Worm (Caenorhabditis elegans) whole organism, L3 larva: Measurements from ENCODE around the gene str-15.

ENCODE experiments used
- R02D3.7 ChIP-seq: fragments of 150-350 bp; optimal IDR thresholded peaks from 2 replicates; lab custom pipeline; 2014; ENCODE audit warnings: missing biosample characterization, missing genetic modification characterization
- ceh-16 ChIP-seq: sonication (generic microtip); optimal IDR thresholded peaks from 2 replicates; lab custom pipeline; 2017; ENCODE audit warnings: missing biosample characterization, missing genetic modification characterization
- ceh-28 ChIP-seq: fragments of 150-350 bp; optimal IDR thresholded peaks from 2 replicates; lab custom pipeline; 2014; ENCODE audit warnings: missing biosample characterization, missing genetic modification reagents, missing genetic modification characterization
- daf-12 ChIP-seq: fragments of 150-350 bp; optimal IDR thresholded peaks from 2 replicates; lab custom pipeline; 2014; ENCODE audit warnings: missing biosample characterization, missing genetic modification reagents, missing genetic modification characterization
- egl-5 ChIP-seq: fragments of 150-350 bp; optimal IDR thresholded peaks from 2 replicates; lab custom pipeline; 2017; ENCODE audit warnings: missing biosample characterization, missing genetic modification reagents, missing genetic modification characterization, inconsistent platforms
- elt-1 ChIP-seq: fragments of 150-350 bp; optimal IDR thresholded peaks from 2 replicates; lab custom pipeline; 2014; ENCODE audit warnings: missing biosample characterization, missing genetic modification characterization
- elt-2 ChIP-seq: sonication (generic microtip); optimal IDR thresholded peaks from 2 replicates; lab custom pipeline; 2016; ENCODE audit warnings: missing genetic modification reagents, mild to moderate bottlenecking, missing genetic modification characterization, missing compliant biosample characterization
- eor-1 ChIP-seq, 2 experiments: fragments of 150-350 bp; optimal IDR thresholded peaks; 2 replicates each; lab custom pipeline; 2014 to 2018; ENCODE audit warnings: missing biosample characterization in 2 of 2, missing genetic modification characterization in 2 of 2
- fkh-2 ChIP-seq: fragments of 150-350 bp; optimal IDR thresholded peaks from 2 replicates; lab custom pipeline; 2014; ENCODE audit warnings: missing biosample characterization, missing genetic modification reagents, missing genetic modification characterization
- hmg-11 ChIP-seq: sonication (generic microtip); optimal IDR thresholded peaks from 2 replicates; lab custom pipeline; 2016; ENCODE audit warnings: missing genetic modification characterization, missing compliant biosample characterization
- jun-1 ChIP-seq: fragments of 150-350 bp; optimal IDR thresholded peaks from 2 replicates; lab custom pipeline; 2014; ENCODE audit warnings: missing biosample characterization, missing genetic modification reagents, missing genetic modification characterization
- lin-15B ChIP-seq: fragments of 150-350 bp; optimal IDR thresholded peaks from 2 replicates; lab custom pipeline; 2014; ENCODE audit warnings: missing biosample characterization, missing genetic modification characterization
- mdl-1 ChIP-seq: fragments of 150-350 bp; optimal IDR thresholded peaks from 2 replicates; lab custom pipeline; 2014; ENCODE audit warnings: missing biosample characterization, missing genetic modification characterization
- nfya-1 ChIP-seq: sonication (generic microtip); optimal IDR thresholded peaks from 2 replicates; lab custom pipeline; 2017; ENCODE audit warnings: missing genetic modification characterization, mild to moderate bottlenecking, missing compliant biosample characterization, antibody characterized with exemption, moderate library complexity; ENCODE audit not compliant: insufficient read depth
- nhr-23 ChIP-seq: fragments of 150-350 bp; optimal IDR thresholded peaks from 2 replicates; lab custom pipeline; 2014; ENCODE audit warnings: missing biosample characterization, missing genetic modification reagents, missing genetic modification characterization
- nhr-237 ChIP-seq: fragments of 150-350 bp; optimal IDR thresholded peaks from 2 replicates; lab custom pipeline; 2014; ENCODE audit warnings: missing biosample characterization, missing genetic modification characterization
- nhr-25 ChIP-seq: sonication (generic microtip); optimal IDR thresholded peaks from 2 replicates; lab custom pipeline; 2017; ENCODE audit warnings: missing biosample characterization, missing genetic modification characterization
- nhr-28 ChIP-seq: fragments of 150-350 bp; optimal IDR thresholded peaks from 2 replicates; lab custom pipeline; 2014; ENCODE audit warnings: missing biosample characterization, missing genetic modification characterization
- nhr-67 ChIP-seq: fragments of 150-350 bp; optimal IDR thresholded peaks from 2 replicates; lab custom pipeline; 2014; ENCODE audit warnings: missing biosample characterization, missing genetic modification characterization
- nhr-76 ChIP-seq: fragments of 150-350 bp; sonication (generic microtip); optimal IDR thresholded peaks from 5 replicates; lab custom pipeline; 2014; ENCODE audit warnings: missing biosample characterization, missing genetic modification characterization
- pha-4 ChIP-seq: fragments of 150-350 bp; optimal IDR thresholded peaks from 2 replicates; lab custom pipeline; 2014; ENCODE audit warnings: missing biosample characterization, missing genetic modification reagents, missing genetic modification characterization
- pqm-1 ChIP-seq: fragments of 150-350 bp; optimal IDR thresholded peaks from 2 replicates; lab custom pipeline; 2017; ENCODE audit warnings: missing biosample characterization, missing genetic modification characterization, inconsistent platforms
- sea-2 ChIP-seq: fragments of 150-350 bp; sonication (generic microtip); optimal IDR thresholded peaks from 4 replicates; lab custom pipeline; 2014; ENCODE audit warnings: missing biosample characterization, missing genetic modification reagents, missing genetic modification characterization
- skn-1 ChIP-seq: fragments of 150-350 bp; optimal IDR thresholded peaks from 2 replicates; lab custom pipeline; 2014; ENCODE audit warnings: missing biosample characterization, missing genetic modification characterization
- snpc-4 ChIP-seq: fragments of 150-350 bp; optimal IDR thresholded peaks from 2 replicates; lab custom pipeline; 2014; ENCODE audit warnings: missing biosample characterization, missing genetic modification characterization
- unc-62 ChIP-seq: fragments of 150-350 bp; sonication (generic microtip); optimal IDR thresholded peaks from 4 replicates; lab custom pipeline; 2014; ENCODE audit warnings: missing biosample characterization, missing genetic modification reagents, missing genetic modification characterization
- ztf-4 ChIP-seq: fragments of 150-350 bp; optimal IDR thresholded peaks from 2 replicates; lab custom pipeline; 2014; ENCODE audit warnings: missing biosample characterization, missing genetic modification characterization

Gene str-15

DNA sequence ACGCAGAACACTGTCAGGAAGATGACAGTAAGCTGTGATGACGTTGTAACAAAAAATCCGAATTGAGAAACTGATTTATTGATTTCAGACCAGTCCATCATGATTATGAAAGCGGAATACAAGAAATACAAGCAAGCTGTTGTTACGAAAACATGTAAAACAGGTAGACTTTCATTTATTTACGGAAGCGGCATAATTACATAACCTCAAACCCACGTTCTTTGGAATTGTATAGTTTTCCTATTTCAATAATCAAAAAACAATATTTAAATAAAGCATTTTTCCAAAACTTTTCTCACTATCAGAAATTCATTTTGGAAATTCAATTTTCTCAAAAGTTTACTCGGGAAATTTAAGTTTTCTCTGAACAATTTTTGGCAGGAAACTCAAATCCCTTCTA lies at the start of gene str-15:
Gene str-15, minus strand, starts transcription at position 101 of the 400 bp plus-strand sequence.
- TF ChIP-seq nhr-67 (tag; lab: Kevin White, UChicago) (no peak), elt-1 (no peak), hmg-11 (tag; lab: Kevin White, UChicago) (no peak), nhr-23 (no peak), jun-1 (tag; lab: Kevin White, UChicago) (no peak), sea-2 (GFP tag; lab: Kevin White, UChicago) (no peak), elt-2 (no peak)

DNA sequence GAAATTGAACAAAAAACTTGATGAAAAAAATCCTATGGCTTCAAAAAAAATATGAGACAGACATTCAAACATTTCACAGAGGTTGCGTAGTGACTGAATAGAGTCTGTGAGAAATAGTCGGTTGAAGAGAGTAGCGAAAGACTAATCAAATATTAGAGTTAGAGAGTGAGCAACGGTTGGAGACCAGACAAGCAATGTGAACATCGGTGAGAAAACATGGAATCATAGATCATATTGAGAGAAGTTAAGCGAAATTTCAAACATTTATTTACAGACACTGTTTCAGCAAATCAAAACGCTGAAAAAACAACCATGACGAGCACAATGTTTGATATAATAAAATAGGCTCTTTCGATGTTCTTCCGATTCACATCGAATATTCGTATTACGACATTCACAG lies 48.0 kb upstream of the str-15 start:
- TF ChIP-seq nhr-28 (tag; lab: Kevin White, UChicago) (no peak), sea-2 (GFP tag; lab: Kevin White, UChicago) (no peak), pha-4 (tag; lab: Kevin White, UChicago) (peak; percentile 49)

DNA sequence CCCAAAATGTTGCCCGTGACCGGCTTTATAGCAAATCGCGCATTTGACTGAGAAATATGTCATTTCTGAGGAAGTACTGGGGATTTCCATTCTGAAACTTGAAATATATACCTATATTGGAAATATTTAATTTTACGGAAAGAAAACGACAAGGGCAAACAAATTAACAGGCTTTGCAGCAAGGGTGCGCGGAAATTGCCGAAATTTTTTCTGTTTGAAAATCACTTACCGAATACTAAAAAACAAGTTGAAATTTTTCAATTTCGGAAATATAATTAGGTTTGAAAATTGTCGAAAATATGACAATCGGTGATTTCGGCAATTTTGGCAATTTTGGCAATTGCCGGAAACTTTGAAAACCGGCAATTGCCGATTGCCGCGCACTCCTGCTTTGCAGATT lies 47.2 kb upstream of the str-15 start, which contains the start of gene nhr-54:
Gene nhr-54, minus strand, starts transcription at position 101 of the 400 bp plus-strand sequence.
- no peak for TF ChIP-seq nfya-1 (tag; lab: Kevin White, UChicago)

DNA sequence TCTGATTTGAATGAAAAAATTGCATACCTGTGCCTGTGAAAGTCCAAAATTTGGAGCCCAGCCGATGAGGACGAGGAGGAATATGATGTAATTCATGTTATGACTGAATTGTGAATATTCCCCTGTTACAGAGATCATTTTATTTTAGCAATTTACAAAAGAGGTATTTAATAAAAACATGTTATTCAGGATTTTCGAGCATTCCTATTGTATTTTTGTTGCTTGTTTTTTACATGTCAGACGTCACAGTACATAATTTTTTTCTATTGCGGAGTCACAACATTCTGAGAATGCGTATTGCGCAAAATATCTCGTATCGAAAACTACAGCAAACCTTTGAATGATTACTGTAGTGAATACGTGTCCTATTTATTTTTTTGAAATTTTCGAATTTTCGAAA lies 44.5 kb upstream of the str-15 start, which contains the start of gene F36D3.14:
Gene F36D3.14, minus strand, starts transcription at position 101 of the 400 bp plus-strand sequence.
- TF ChIP-seq lin-15B (tag; lab: Kevin White, UChicago) (no peak), unc-62 (GFP tag; lab: Kevin White, UChicago) (no peak), fkh-2 (no peak), nhr-76 (tag; lab: Kevin White, UChicago) (no peak), elt-2 (no peak), nhr-28 (tag; lab: Kevin White, UChicago) (no peak), eor-1 (tag; optimal IDR thresholded peaks at IDR 0.05; lab: Kevin White, UChicago) (no peak), nhr-23 (no peak), elt-1 (no peak), nhr-237 (no peak)

DNA sequence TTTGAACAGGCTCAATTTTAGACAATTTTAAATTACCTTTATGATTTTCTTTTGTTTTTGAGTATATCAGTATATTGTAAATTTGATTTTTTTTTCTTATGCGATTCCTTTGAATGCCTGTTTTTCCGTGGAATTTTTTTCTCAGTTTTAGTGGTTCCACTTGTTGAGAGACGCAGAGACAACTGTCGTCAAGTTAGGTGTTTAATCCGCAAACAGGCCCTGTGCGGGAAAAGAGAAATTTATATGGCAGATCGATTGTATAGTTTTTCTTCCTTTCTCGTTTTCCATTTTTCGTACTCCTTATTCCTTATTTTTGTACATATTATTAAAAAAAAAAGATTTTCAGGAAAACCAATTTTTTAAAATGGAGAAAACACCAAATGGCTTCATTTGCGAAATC lies 40.4 kb upstream of the str-15 start, which contains the start of gene F36D3.1:
Gene F36D3.1, plus strand, starts transcription at position 347 of the 400 bp plus-strand sequence.
- TF ChIP-seq hmg-11 (tag; lab: Kevin White, UChicago) (peak; percentile 22), ceh-28 (peak; percentile 36), nfya-1 (tag; lab: Kevin White, UChicago) (peak; percentile 70), nhr-25 (tag; lab: Kevin White, UChicago) (no peak), snpc-4 (peak; percentile 70), pha-4 (tag; lab: Kevin White, UChicago) (peak; percentile 58), unc-62 (GFP tag; lab: Kevin White, UChicago) (no peak), lin-15B (tag; lab: Kevin White, UChicago) (peak; percentile 64), skn-1 (tag; lab: Kevin White, UChicago) (peak; percentile 15), egl-5 (tag; lab: Kevin White, UChicago) (no peak), elt-2 (peak; percentile 19)

DNA sequence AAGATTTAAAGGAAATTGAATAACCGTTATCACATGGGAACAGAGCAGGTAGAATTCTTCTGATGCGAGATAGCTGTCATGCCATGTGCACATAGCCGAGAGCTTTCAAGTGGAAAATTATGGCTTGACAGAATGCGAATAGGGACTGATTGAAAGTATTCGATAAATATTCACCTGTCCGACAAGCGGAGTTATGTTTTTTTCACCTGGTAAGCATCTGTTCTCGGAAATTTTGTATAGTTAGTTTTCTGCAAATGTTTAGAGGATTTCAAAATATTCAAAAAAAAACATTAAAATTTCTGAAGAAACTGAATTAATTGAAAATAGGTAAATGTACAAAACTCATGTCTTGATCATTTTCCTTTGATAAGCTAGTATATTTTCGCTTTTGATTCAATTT lies 38.9 kb upstream of the str-15 start, which contains the start of gene srh-136:
Gene srh-136, minus strand, starts transcription at position 93 of the 400 bp plus-strand sequence.
- TF ChIP-seq eor-1 (tag; optimal IDR thresholded peaks at IDR 0.05; lab: Kevin White, UChicago) (no peak), ceh-28 (no peak), nfya-1 (tag; lab: Kevin White, UChicago) (no peak), daf-12 (no peak), ztf-4 (tag; lab: Kevin White, UChicago) (no peak), pha-4 (tag; lab: Kevin White, UChicago) (no peak), R02D3.7 (no peak), mdl-1 (no peak), ceh-16 (no peak)
- TF ChIP-seq, all 47 proteins: peak for 0

DNA sequence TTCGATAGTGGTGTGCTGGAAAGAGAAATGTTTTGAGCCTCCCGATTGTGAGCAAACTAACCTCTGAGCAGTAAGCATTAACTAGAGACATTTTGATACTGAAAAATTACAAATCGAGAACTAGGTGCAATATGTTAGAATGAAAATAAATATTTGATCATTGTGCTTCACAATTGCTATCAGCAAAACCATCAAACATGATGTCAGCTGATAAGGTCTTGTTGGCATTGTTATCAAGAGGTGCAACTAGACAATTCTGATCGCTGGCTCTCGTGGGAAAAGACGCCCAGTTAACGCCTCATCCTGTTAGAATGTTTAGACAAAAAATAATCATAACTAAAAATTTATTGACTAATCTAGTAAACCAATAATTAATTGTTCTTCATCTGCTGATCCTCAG lies 35.7 kb upstream of the str-15 start, which contains the start of gene comt-2:
Gene comt-2, minus strand, starts transcription at position 131 of the 400 bp plus-strand sequence.
- TF ChIP-seq pha-4 (tag; lab: Kevin White, UChicago), result no peak
- peak; percentile 88 for TF ChIP-seq elt-2
- no peak for TF ChIP-seq mdl-1
- peak; percentile 63 for TF ChIP-seq pqm-1 (tag; lab: Kevin White, UChicago)
